Fruit fly (Drosophila melanogaster): Measurements from ENCODE around the gene CG42714.
A peak's percentile ranks its signal among the peaks of the same experiment; 100 is the strongest.

The CG42714 gene

DNA sequence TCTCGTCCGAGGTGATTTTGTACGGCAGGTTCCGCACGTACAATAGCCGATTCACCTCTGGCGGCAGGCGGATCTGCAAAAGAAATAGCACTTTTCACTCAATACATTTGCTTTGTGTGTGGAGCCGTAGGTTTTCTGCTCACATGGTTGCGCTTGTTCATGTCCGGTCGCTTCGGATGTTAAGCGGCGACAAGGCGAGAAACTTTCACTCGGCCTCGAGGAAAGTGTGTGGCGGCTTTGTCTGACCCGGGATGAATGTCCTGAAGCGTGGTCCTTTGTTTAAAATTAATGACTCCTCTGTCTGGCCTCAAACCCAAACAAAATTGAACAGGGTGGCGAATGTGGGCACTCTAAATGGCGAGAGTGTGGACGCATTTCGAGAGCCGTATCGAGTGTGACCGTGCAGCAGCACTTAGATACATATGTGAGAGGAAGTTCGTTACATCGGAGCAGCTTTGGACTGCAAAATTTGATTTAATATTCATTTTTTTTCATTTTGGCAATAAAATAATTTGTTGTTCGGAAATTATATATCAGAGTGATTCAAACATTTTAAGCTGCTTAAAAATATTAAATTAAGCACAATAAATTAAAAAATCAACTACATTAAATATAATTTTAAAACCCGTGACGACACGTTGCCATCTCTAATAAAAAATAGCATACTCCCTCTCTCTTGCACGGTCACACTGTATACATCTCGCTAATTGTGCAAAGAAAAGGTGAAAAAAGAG, 40.9 kb downstream of the CG42714 start, which contains the start of the genes Sf3b6 and Tnpo (continued):
- TF ChIP-seq CG4730 (GFP tag; IDR thresholded peaks at IDR 0.05): peak; percentile 69
- peak; percentile 85 for TF ChIP-seq sug (tag; optimal IDR thresholded peaks at IDR 0.05)
- TF ChIP-seq CG30020 (tag; optimal IDR thresholded peaks at IDR 0.05): no peak
- peak; percentile 43; the same call in 1 of the 3 replicates for TF ChIP-seq CG6791 (GFP tag; IDR thresholded peaks at IDR 0.05; ENCODE audit: partially characterized antibody)
- peak; percentile 35 for TF ChIP-seq NC2α (GFP tag; optimal IDR thresholded peaks at IDR 0.05)
- no peak; the same call in 1 of the 2 replicates for TF ChIP-seq Gsc (GFP tag; IDR thresholded peaks at IDR 0.05)
- TF ChIP-seq CG10147 (GFP tag; optimal IDR thresholded peaks at IDR 0.05): no peak
- peak in 1 of 2 experiments; percentile 52 for TF ChIP-seq insv (GFP tag; optimal IDR thresholded peaks at IDR 0.05)
- TF ChIP-seq Hmr (GFP tag; optimal IDR thresholded peaks at IDR 0.05): no peak
- TF ChIP-seq jigr1 (GFP tag; IDR thresholded peaks at IDR 0.05): peak; percentile 85
- peak; percentile 95 for TF ChIP-seq CG30403 (GFP tag; optimal IDR thresholded peaks at IDR 0.05)
- TF ChIP-seq psq (GFP tag; optimal IDR thresholded peaks at IDR 0.05): peak; percentile 58
- peak; percentile 66 for TF ChIP-seq HmgZ (tag; optimal IDR thresholded peaks at IDR 0.05)
- no peak for TF ChIP-seq sd (tag; optimal IDR thresholded peaks at IDR 0.05)
- peak; percentile 63 for TF ChIP-seq B-H2 (GFP tag; optimal IDR thresholded peaks at IDR 0.05)
- no peak for TF ChIP-seq Blimp-1 (GFP tag; optimal IDR thresholded peaks at IDR 0.05)
- peak; percentile 65 for TF ChIP-seq unc-4 (GFP tag; IDR thresholded peaks at IDR 0.05; ENCODE audit: partially characterized antibody)
- peak; percentile 81 for TF ChIP-seq Oli (tag; optimal IDR thresholded peaks at IDR 0.05)
- TF ChIP-seq CG6854 (GFP tag; optimal IDR thresholded peaks at IDR 0.05): no peak
- TF ChIP-seq eyg (GFP tag; optimal IDR thresholded peaks at IDR 0.05): peak; percentile 23
- peak; percentile 90 for TF ChIP-seq CG9727 (GFP tag; optimal IDR thresholded peaks at IDR 0.05)
- TF ChIP-seq CG3838 (GFP tag; optimal IDR thresholded peaks at IDR 0.05): peak; percentile 31
- TF ChIP-seq Sox100B (GFP tag; optimal IDR thresholded peaks at IDR 0.05): no peak
- TF ChIP-seq slp2 (GFP tag; optimal IDR thresholded peaks at IDR 0.05): peak; percentile 31
- peak; percentile 56; the same call in 1 of the 2 replicates for TF ChIP-seq Bgb (GFP tag; IDR thresholded peaks at IDR 0.05; ENCODE audit: partially characterized antibody)
- TF ChIP-seq CG8478 (optimal IDR thresholded peaks at IDR 0.05): no peak
- TF ChIP-seq CG2678 (tag; optimal IDR thresholded peaks at IDR 0.05): no peak
- TF ChIP-seq CG7745 (tag; optimal IDR thresholded peaks at IDR 0.05): no peak
- TF ChIP-seq otp (GFP tag; IDR thresholded peaks at IDR 0.05): no peak; the same call in 2 of the 3 replicates
- no peak for TF ChIP-seq crol (GFP tag; IDR thresholded peaks at IDR 0.05)
- peak; percentile 83 for TF ChIP-seq CG18619 (GFP tag; optimal IDR thresholded peaks at IDR 0.05)
- TF ChIP-seq CG5180 (GFP tag; optimal IDR thresholded peaks at IDR 0.05): peak; percentile 49
- TF ChIP-seq vfl (GFP tag; optimal IDR thresholded peaks at IDR 0.05): peak; percentile 65
- TF ChIP-seq Side (GFP tag; optimal IDR thresholded peaks at IDR 0.05): no peak
- TF ChIP-seq NFAT (GFP tag; IDR thresholded peaks at IDR 0.05): peak; percentile 79
- no peak for TF ChIP-seq ewg (GFP tag; optimal IDR thresholded peaks at IDR 0.05)
- peak; percentile 78 for TF ChIP-seq CG14667 (GFP tag; IDR thresholded peaks at IDR 0.05)
- peak; percentile 55; the same call in 1 of the 3 replicates for TF ChIP-seq vnd (GFP tag; IDR thresholded peaks at IDR 0.05; ENCODE audit: partially characterized antibody)
- peak; percentile 18; the same call in 1 of the 2 replicates for TF ChIP-seq nerfin-2 (GFP tag; IDR thresholded peaks at IDR 0.05; ENCODE audit: partially characterized antibody)
- TF ChIP-seq bigmax (GFP tag; optimal IDR thresholded peaks at IDR 0.05): no peak
- peak; percentile 8; the same call in 1 of the 3 replicates for TF ChIP-seq sr (GFP tag; IDR thresholded peaks at IDR 0.05)
- peak; percentile 54 for TF ChIP-seq CG7271 (tag; optimal IDR thresholded peaks at IDR 0.05)
- peak; percentile 78 for TF ChIP-seq Lhr (GFP tag; optimal IDR thresholded peaks at IDR 0.05)
- TF ChIP-seq emc (GFP tag; optimal IDR thresholded peaks at IDR 0.05): peak; percentile 29
- TF ChIP-seq nau (GFP tag; optimal IDR thresholded peaks at IDR 0.05): no peak
- peak; percentile 89 for TF ChIP-seq CG4424 (GFP tag; optimal IDR thresholded peaks at IDR 0.05)
- TF ChIP-seq Antp (GFP tag; optimal IDR thresholded peaks at IDR 0.05): peak; percentile 61
- TF ChIP-seq CG18476 (GFP tag; optimal IDR thresholded peaks at IDR 0.05): peak; percentile 67
- peak; percentile 84 for TF ChIP-seq Dbx (GFP tag; IDR thresholded peaks at IDR 0.05)
